Fruit fly (Drosophila melanogaster) whole organism, prepupa: ENCODE results near the gene CG16711.
A peak's percentile ranks its signal among the peaks of the same experiment; 100 is the strongest.

Experiments used
- CG10631 ChIP-seq: fragments of 200-800 bp; sonication (Bioruptor generic); optimal IDR thresholded peaks from 2 replicates; lab custom pipeline; 2016; ENCODE audit warnings: missing biosample characterization, missing genetic modification characterization
- CG16779 ChIP-seq: fragments of 200-800 bp; sonication (Bioruptor generic); optimal IDR thresholded peaks from 3 replicates; lab custom pipeline; 2017; ENCODE audit warnings: missing biosample characterization, mild to moderate bottlenecking, missing genetic modification characterization
- CG3919 ChIP-seq: fragments of 200-800 bp; sonication (Bioruptor generic); optimal IDR thresholded peaks from 3 replicates; lab custom pipeline; 2016; ENCODE audit warnings: missing biosample characterization, missing genetic modification characterization
- Eip93F ChIP-seq: fragments of 200-800 bp; sonication (Bioruptor generic); optimal IDR thresholded peaks from 2 replicates; lab custom pipeline; 2016; ENCODE audit warnings: missing biosample characterization, mild to moderate bottlenecking, missing genetic modification characterization
- Hr38 ChIP-seq: sonication (Bioruptor generic); optimal IDR thresholded peaks from 2 replicates; lab custom pipeline; 2016; ENCODE audit warnings: missing biosample characterization, missing genetic modification characterization
- Hr39 ChIP-seq: fragments of 200-800 bp; sonication (Bioruptor generic); optimal IDR thresholded peaks from 2 replicates; lab custom pipeline; 2016; ENCODE audit warnings: missing biosample characterization, missing genetic modification characterization
- OdsH ChIP-seq: fragments of 200-800 bp; sonication (Bioruptor generic); optimal IDR thresholded peaks from 3 replicates; lab custom pipeline; 2016; ENCODE audit warnings: missing biosample characterization, missing genetic modification characterization
- Sox102F ChIP-seq: fragments of 200-800 bp; sonication (Bioruptor generic); optimal IDR thresholded peaks from 2 replicates; lab custom pipeline; 2016; ENCODE audit warnings: missing biosample characterization, mild to moderate bottlenecking, missing genetic modification characterization
- Sox14 ChIP-seq: fragments of 200-800 bp; sonication (Bioruptor generic); optimal IDR thresholded peaks from 3 replicates; lab custom pipeline; 2016; ENCODE audit warnings: missing biosample characterization, missing genetic modification characterization
- esn ChIP-seq: fragments of 200-800 bp; sonication (Bioruptor generic); optimal IDR thresholded peaks from 2 replicates; lab custom pipeline; 2016; ENCODE audit warnings: missing biosample characterization, mild to moderate bottlenecking, missing genetic modification characterization, moderate library complexity
- lz ChIP-seq: fragments of 200-800 bp; sonication (Bioruptor generic); optimal IDR thresholded peaks from 3 replicates; lab custom pipeline; 2016; ENCODE audit warnings: missing biosample characterization, missing genetic modification characterization
- spab ChIP-seq: fragments of 200-800 bp; sonication (Bioruptor generic); optimal IDR thresholded peaks from 2 replicates; lab custom pipeline; 2017; ENCODE audit warnings: missing biosample characterization, mild to moderate bottlenecking, missing genetic modification characterization, missing genetic modification reagents

DNA sequence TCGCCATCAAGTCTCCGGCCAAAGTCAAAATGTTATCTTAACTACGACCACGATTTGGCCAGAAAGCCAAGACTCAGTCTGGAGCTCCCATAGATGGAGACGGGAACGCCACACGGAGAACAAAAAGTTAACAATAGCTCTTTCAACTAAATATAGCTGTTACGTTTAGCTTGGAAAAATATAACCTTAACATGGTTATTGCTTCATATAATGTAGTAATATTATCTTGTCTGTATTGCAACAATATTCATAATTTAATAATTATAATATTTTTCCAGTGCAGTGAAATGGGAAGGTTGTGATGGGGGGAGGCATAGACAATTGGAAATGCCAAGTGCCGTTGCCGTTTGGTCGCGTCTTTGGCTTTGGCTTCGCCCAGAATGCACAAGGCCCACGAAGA lies 41.3 kb downstream of the CG16711 start:
- TF ChIP-seq Sox14 (GFP tag; lab: Kevin White, UChicago) (peak; percentile 20), lz (GFP tag; lab: Kevin White, UChicago) (no peak), CG3919 (GFP tag; lab: Kevin White, UChicago) (peak; percentile 26), Hr38 (GFP tag; lab: Kevin White, UChicago) (no peak), OdsH (GFP tag; lab: Kevin White, UChicago) (peak; percentile 55), esn (no peak), Sox102F (GFP tag; lab: Kevin White, UChicago) (no peak), Eip93F (GFP tag; lab: Kevin White, UChicago) (no peak), spab (GFP tag; lab: Kevin White, UChicago) (no peak), CG16779 (peak; percentile 27), CG10631 (peak; percentile 69), Hr39 (GFP tag; lab: Kevin White, UChicago) (no peak)
